Fruit fly (Drosophila melanogaster) whole organism, embryonic: Measurements from ENCODE around the gene Ilp4.
A peak's percentile ranks its signal among the peaks of the same experiment; 100 is the strongest.

Experiments
- ATbp ChIP-seq: fragments of 200-800 bp; sonication (Bioruptor generic); optimal IDR thresholded peaks from 2 replicates; lab custom pipeline; 2017; ENCODE audit warnings: missing biosample characterization, mild to moderate bottlenecking, missing genetic modification characterization, missing genetic modification reagents
- Awh ChIP-seq: fragments of 200-800 bp; sonication (Bioruptor generic); IDR thresholded peaks from 2 replicates; pipeline ENCODE4, ENCODE4 v1.3.6; 2022; ENCODE audit warnings: missing biosample characterization, missing genetic modification characterization
- CG10267 ChIP-seq: fragments of 200-800 bp; sonication (Bioruptor generic); optimal IDR thresholded peaks from 2 replicates; lab custom pipeline; 2018; ENCODE audit warnings: missing biosample characterization, mild to moderate bottlenecking, missing genetic modification characterization, moderate library complexity
- CG10366 ChIP-seq: fragments of 200-800 bp; sonication (Bioruptor generic); IDR thresholded peaks from 2 replicates; pipeline ENCODE4 v1.3.6; 2022; ENCODE audit warnings: missing biosample characterization, missing genetic modification characterization
- CG12659 ChIP-seq: fragments of 200-800 bp; sonication (Bioruptor generic); optimal IDR thresholded peaks from 3 replicates; lab custom pipeline; 2017; ENCODE audit warnings: mild to moderate bottlenecking, missing biosample characterization, missing genetic modification reagents, missing genetic modification characterization
- CG14050 ChIP-seq: fragments of 200-800 bp; sonication (Bioruptor generic); IDR thresholded peaks from 3 replicates; pipeline ENCODE4 v1.3.6; 2022; ENCODE audit warnings: missing biosample characterization, missing genetic modification characterization
- CG14710 ChIP-seq: fragments of 200-800 bp; sonication (Bioruptor generic); optimal IDR thresholded peaks from 3 replicates; lab custom pipeline; 2019; ENCODE audit warnings: missing biosample characterization, mild to moderate bottlenecking, missing genetic modification characterization, moderate library complexity
- CG14860 ChIP-seq: fragments of 200-800 bp; sonication (Bioruptor generic); IDR thresholded peaks from 3 replicates; pipeline ENCODE4 v1.3.6; 2022; ENCODE audit warnings: missing biosample characterization, missing genetic modification characterization; ENCODE audit not compliant: partially characterized antibody
- CG15514 ChIP-seq: fragments of 200-800 bp; sonication (Bioruptor generic); optimal IDR thresholded peaks from 3 replicates; lab custom pipeline; 2017; ENCODE audit warnings: missing biosample characterization, missing genetic modification characterization, mild to moderate bottlenecking, moderate library complexity, missing genetic modification reagents
- CG15601 ChIP-seq: fragments of 200-800 bp; sonication (Bioruptor generic); optimal IDR thresholded peaks from 3 replicates; lab custom pipeline; 2019; ENCODE audit warnings: missing biosample characterization, mild to moderate bottlenecking, missing genetic modification characterization, moderate library complexity
- CG17186 ChIP-seq: fragments of 200-800 bp; sonication (Bioruptor generic); optimal IDR thresholded peaks from 3 replicates; lab custom pipeline; 2017; ENCODE audit warnings: missing biosample characterization, missing genetic modification reagents, missing genetic modification characterization
- CG18764 ChIP-seq: fragments of 200-800 bp; sonication (Bioruptor generic); optimal IDR thresholded peaks from 3 replicates; lab custom pipeline; 2016; ENCODE audit warnings: missing biosample characterization, missing genetic modification characterization
- CG2120 ChIP-seq: fragments of 200-800 bp; sonication (Bioruptor generic); optimal IDR thresholded peaks from 3 replicates; lab custom pipeline; 2016; ENCODE audit warnings: missing biosample characterization, missing genetic modification characterization
- CG2129 ChIP-seq: fragments of 200-800 bp; sonication (Bioruptor generic); IDR thresholded peaks from 2 replicates; pipeline ENCODE4 v1.3.6; 2022; ENCODE audit warnings: missing biosample characterization, missing genetic modification characterization; ENCODE audit not compliant: partially characterized antibody
- CG34224 ChIP-seq: fragments of 200-800 bp; sonication (Bioruptor generic); IDR thresholded peaks from 3 replicates; pipeline ENCODE4 v1.3.6; 2022; ENCODE audit warnings: missing biosample characterization, missing genetic modification characterization; ENCODE audit not compliant: partially characterized antibody
- CG42726 ChIP-seq: fragments of 200-800 bp; sonication (Bioruptor generic); IDR thresholded peaks from 2 replicates; pipeline ENCODE4 v1.3.6; 2022; ENCODE audit warnings: missing biosample characterization, missing genetic modification characterization; ENCODE audit not compliant: partially characterized antibody
- CG5953 ChIP-seq: fragments of 200-800 bp; sonication (Bioruptor generic); IDR thresholded peaks from 2 replicates; pipeline ENCODE4 v1.3.6; 2022; ENCODE audit warnings: missing biosample characterization, missing genetic modification characterization
- CG7963 ChIP-seq: fragments of 200-800 bp; sonication (Bioruptor generic); IDR thresholded peaks from 3 replicates; pipeline ENCODE4 v1.3.6; 2022; ENCODE audit warnings: missing biosample characterization, missing genetic modification characterization; ENCODE audit not compliant: partially characterized antibody
- CG8924 ChIP-seq: fragments of 200-800 bp; optimal IDR thresholded peaks from 3 replicates; lab custom pipeline; 2019; ENCODE audit warnings: missing biosample characterization, mild to moderate bottlenecking, missing genetic modification characterization, moderate library complexity
- CG9727 ChIP-seq: fragments of 200-800 bp; sonication (Bioruptor generic); optimal IDR thresholded peaks from 3 replicates; lab custom pipeline; 2017; ENCODE audit warnings: missing biosample characterization, mild to moderate bottlenecking, missing genetic modification characterization
- CG9797 ChIP-seq: fragments of 200-800 bp; sonication (Bioruptor generic); optimal IDR thresholded peaks from 3 replicates; lab custom pipeline; 2018; ENCODE audit warnings: missing biosample characterization, mild to moderate bottlenecking, missing genetic modification characterization
- CG9932 ChIP-seq: fragments of 200-800 bp; sonication (Bioruptor generic); IDR thresholded peaks from 2 replicates; pipeline ENCODE4 v1.3.6; 2022; ENCODE audit warnings: missing biosample characterization, missing genetic modification characterization
- Dek ChIP-seq: fragments of 200-800 bp; sonication (Bioruptor generic); optimal IDR thresholded peaks from 3 replicates; lab custom pipeline; 2019; ENCODE audit warnings: missing biosample characterization, mild to moderate bottlenecking, missing genetic modification characterization, moderate library complexity
- Dll ChIP-seq: fragments of 200-800 bp; sonication (Bioruptor generic); IDR thresholded peaks from 4 replicates; pipeline ENCODE4 v1.3.6; 2022; ENCODE audit warnings: missing biosample characterization, missing genetic modification characterization; ENCODE audit not compliant: partially characterized antibody
- Dp ChIP-seq: fragments of 200-800 bp; sonication (Bioruptor generic); optimal IDR thresholded peaks from 2 replicates; lab custom pipeline; 2018; ENCODE audit warnings: missing biosample characterization, mild to moderate bottlenecking, missing genetic modification characterization, moderate library complexity
- E2f2 ChIP-seq: fragments of 200-800 bp; sonication (Bioruptor generic); IDR thresholded peaks from 2 replicates; pipeline ENCODE4 v1.3.6; 2022; ENCODE audit warnings: missing biosample characterization, missing genetic modification characterization
- HLH4C ChIP-seq: fragments of 200-800 bp; sonication (Bioruptor generic); IDR thresholded peaks from 3 replicates; pipeline ENCODE4 v1.3.6; 2022; ENCODE audit warnings: missing biosample characterization, missing genetic modification characterization; ENCODE audit not compliant: partially characterized antibody
- Hr78 ChIP-seq, 2 experiments: fragments of 200-800 bp in 1 of 2; fragments of >200 bp in 1 of 2; sonication (Bioruptor generic) in 1 of 2; optimal IDR thresholded peaks; 2 replicates each; lab custom pipeline; 2017 to 2019; ENCODE audit warnings: missing biosample characterization in 2 of 2, missing genetic modification characterization in 2 of 2, mild to moderate bottlenecking in 1 of 2, moderate library complexity in 1 of 2
- Hsf ChIP-seq: fragments of 200-800 bp; sonication (Bioruptor generic); optimal IDR thresholded peaks from 3 replicates; lab custom pipeline; 2016; ENCODE audit warnings: missing biosample characterization, missing genetic modification characterization
- MBD-R2 ChIP-seq: fragments of 200-800 bp; sonication (Bioruptor generic); IDR thresholded peaks from 2 replicates; pipeline ENCODE4 v1.3.6; 2022; ENCODE audit warnings: missing biosample characterization, missing genetic modification characterization
- Myb ChIP-seq: fragments of 200-800 bp; sonication (Bioruptor generic); optimal IDR thresholded peaks from 2 replicates; lab custom pipeline; 2016; ENCODE audit warnings: missing biosample characterization, missing genetic modification characterization
- Opbp ChIP-seq: fragments of 200-800 bp; sonication (Bioruptor generic); IDR thresholded peaks from 3 replicates; pipeline ENCODE4 v1.3.6; 2022; ENCODE audit warnings: missing biosample characterization, missing genetic modification characterization; ENCODE audit not compliant: partially characterized antibody
- Ptx1 ChIP-seq: fragments of 200-800 bp; sonication (Bioruptor generic); IDR thresholded peaks from 2 replicates; pipeline ENCODE4 v1.3.6; 2022; ENCODE audit warnings: missing biosample characterization, missing genetic modification characterization
- Rfx ChIP-seq: fragments of 200-800 bp; sonication (Bioruptor generic); IDR thresholded peaks from 2 replicates; pipeline ENCODE4 v1.3.6; 2022; ENCODE audit warnings: missing biosample characterization, missing genetic modification characterization
- Sry-β ChIP-seq: fragments of 200-800 bp; sonication (Bioruptor generic); optimal IDR thresholded peaks from 2 replicates; lab custom pipeline; 2018; ENCODE audit warnings: missing biosample characterization, mild to moderate bottlenecking, missing genetic modification characterization, moderate library complexity
- Sry-δ ChIP-seq: fragments of 200-800 bp; sonication (Bioruptor generic); optimal IDR thresholded peaks from 2 replicates; lab custom pipeline; 2016; ENCODE audit warnings: missing biosample characterization, missing genetic modification characterization
- Usf ChIP-seq: fragments of 200-800 bp; sonication (Bioruptor generic); optimal IDR thresholded peaks from 2 replicates; lab custom pipeline; 2017; ENCODE audit warnings: missing genotype, missing biosample characterization, missing genetic modification characterization
- chm ChIP-seq: fragments of 200-800 bp; sonication (Bioruptor generic); IDR thresholded peaks from 2 replicates; pipeline ENCODE4 v1.3.6; 2022; ENCODE audit warnings: missing biosample characterization, missing genetic modification characterization
- crp ChIP-seq, 2 experiments: fragments of 200-800 bp; sonication (Bioruptor generic); optimal IDR thresholded peaks; 2 replicates in 1 of 2; 3 replicates in 1 of 2; lab custom pipeline; 2017; ENCODE audit warnings: missing biosample characterization in 2 of 2, missing genetic modification characterization in 2 of 2, mild to moderate bottlenecking in 1 of 2, moderate library complexity in 1 of 2
- grau ChIP-seq: fragments of 200-800 bp; optimal IDR thresholded peaks from 3 replicates; lab custom pipeline; 2019; ENCODE audit warnings: missing biosample characterization, mild to moderate bottlenecking, missing genetic modification characterization, moderate library complexity
- inv ChIP-seq: fragments of 200-800 bp; sonication (Bioruptor generic); IDR thresholded peaks from 2 replicates; pipeline ENCODE4 v1.3.6; 2022; ENCODE audit warnings: missing biosample characterization, missing genetic modification characterization; ENCODE audit not compliant: partially characterized antibody
- jigr1 ChIP-seq: fragments of 200-800 bp; sonication (Bioruptor generic); IDR thresholded peaks from 3 replicates; pipeline ENCODE4 v1.3.6; 2022; ENCODE audit warnings: missing biosample characterization, missing genetic modification characterization
- nerfin-2 ChIP-seq: fragments of 200-800 bp; sonication (Bioruptor generic); IDR thresholded peaks from 2 replicates; pipeline ENCODE4 v1.3.6; 2022; ENCODE audit warnings: missing biosample characterization, missing genetic modification characterization; ENCODE audit not compliant: partially characterized antibody
- phol ChIP-seq: fragments of 200-800 bp; sonication (Bioruptor generic); optimal IDR thresholded peaks from 3 replicates; lab custom pipeline; 2018; ENCODE audit warnings: missing biosample characterization, mild to moderate bottlenecking, missing genetic modification characterization, moderate library complexity
- row ChIP-seq: fragments of 200-800 bp; sonication (Bioruptor generic); IDR thresholded peaks from 3 replicates; pipeline ENCODE4 v1.3.6; 2022; ENCODE audit warnings: missing biosample characterization, missing genetic modification characterization
- sd ChIP-seq: fragments of 200-800 bp; sonication (Bioruptor generic); optimal IDR thresholded peaks from 3 replicates; lab custom pipeline; 2018; ENCODE audit warnings: missing biosample characterization, mild to moderate bottlenecking, missing genetic modification characterization, moderate library complexity
- sug ChIP-seq: fragments of 200-800 bp; optimal IDR thresholded peaks from 2 replicates; lab custom pipeline; 2019; ENCODE audit warnings: missing biosample characterization, mild to moderate bottlenecking, missing genetic modification characterization, moderate library complexity
- vvl ChIP-seq: fragments of 200-800 bp; sonication (Bioruptor generic); IDR thresholded peaks from 2 replicates; pipeline ENCODE4 v1.3.6; 2022; ENCODE audit warnings: missing biosample characterization, missing genetic modification characterization

Gene Ilp4

DNA sequence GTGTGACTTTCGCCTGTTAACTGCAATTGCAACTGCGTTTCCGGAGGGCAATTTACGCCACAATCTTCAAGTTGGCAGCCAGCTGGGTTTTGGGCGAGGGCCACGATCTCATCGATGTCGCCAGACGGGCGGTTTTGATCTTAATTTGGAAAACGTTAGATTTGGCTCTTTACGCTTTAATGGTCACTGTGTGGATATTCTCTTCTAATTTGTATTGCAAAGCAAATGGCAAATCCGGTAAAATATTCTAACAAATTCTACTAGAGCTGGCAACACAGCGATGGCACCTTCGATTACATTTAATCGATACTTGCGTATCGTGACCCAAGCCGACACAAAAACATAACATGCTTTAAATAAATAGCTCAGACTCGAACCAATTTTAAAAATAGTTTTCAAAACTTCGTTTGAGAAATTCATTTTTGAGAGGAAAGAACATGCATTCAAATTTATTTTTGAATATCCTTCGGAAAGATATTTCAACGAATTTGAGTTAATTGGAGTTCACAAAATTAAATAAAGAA lies 32.5 kb upstream of the Ilp4 start, which contains the start of gene I-2 (continued):
- TF ChIP-seq Ptx1 (GFP tag; lab: Robert Waterston, UW) (no peak), vvl (GFP tag; lab: Robert Waterston, UW) (peak; percentile 29; the same call in 1 of the 2 replicates), CG9797 (GFP tag; lab: Kevin White, UChicago) (peak; percentile 31), Dp (GFP tag; lab: Kevin White, UChicago) (peak; percentile 28), Usf (GFP tag; lab: Kevin White, UChicago) (no peak), CG14710 (tag; lab: Kevin White, UChicago) (peak; percentile 59), CG17186 (GFP tag; lab: Kevin White, UChicago) (peak; percentile 90), Hr78 (GFP tag; optimal IDR thresholded peaks at IDR 0.05; lab: Kevin White, UChicago) (peak in 1 of 2 experiments; percentile 13), CG14860 (peak; percentile 72), Dek (peak; percentile 10), row (GFP tag; lab: Robert Waterston, UW) (peak; percentile 91), CG34224 (GFP tag; lab: Robert Waterston, UW) (peak; percentile 82), Sry-β (GFP tag; lab: Kevin White, UChicago) (peak; percentile 1), CG12659 (GFP tag; lab: Kevin White, UChicago) (peak; percentile 61), CG42726 (GFP tag; lab: Robert Waterston, UW) (peak; percentile 79), CG14050 (no peak), CG18764 (GFP tag; lab: Kevin White, UChicago) (no peak), CG15514 (GFP tag; lab: Kevin White, UChicago) (peak; percentile 60), CG10366 (peak; percentile 19; the same call in 1 of the 2 replicates), CG8924 (peak; percentile 10), grau (tag; lab: Kevin White, UChicago) (peak; percentile 34), MBD-R2 (peak; percentile 84), sug (peak; percentile 39), sd (tag; lab: Kevin White, UChicago) (peak; percentile 55), CG7963 (GFP tag; lab: Robert Waterston, UW) (peak; percentile 52; the same call in 2 of the 3 replicates), Sry-δ (GFP tag; lab: Kevin White, UChicago) (peak; percentile 98), Hsf (GFP tag; lab: Kevin White, UChicago) (peak; percentile 39), inv (GFP tag; lab: Robert Waterston, UW) (peak; percentile 63), ATbp (GFP tag; lab: Kevin White, UChicago) (no peak), CG5953 (GFP tag; lab: Robert Waterston, UW) (no peak), CG2120 (GFP tag; lab: Kevin White, UChicago) (peak; percentile 54), crp (GFP tag; optimal IDR thresholded peaks at IDR 0.05; lab: Kevin White, UChicago) (peak in 1 of 2 experiments; percentile 41), E2f2 (GFP tag; lab: Robert Waterston, UW) (peak; percentile 45; the same call in 1 of the 2 replicates), CG10267 (peak; percentile 43), chm (0 out of 2 replicates have a peak, but pooled peaks have one; percentile 28), CG15601 (tag; lab: Kevin White, UChicago) (peak; percentile 44), CG9727 (GFP tag; lab: Kevin White, UChicago) (no peak), nerfin-2 (GFP tag; lab: Robert Waterston, UW) (peak; percentile 77), jigr1 (peak; percentile 30; the same call in 1 of the 3 replicates), Opbp (peak; percentile 84), Dll (GFP tag; lab: Robert Waterston, UW) (peak; percentile 87), Rfx (GFP tag; lab: Robert Waterston, UW) (peak; percentile 32; the same call in 1 of the 2 replicates), CG2129 (GFP tag; lab: Robert Waterston, UW) (peak; percentile 60), CG9932 (peak; percentile 70), HLH4C (GFP tag; lab: Robert Waterston, UW) (peak; percentile 81), phol (peak; percentile 31), Myb (peak; percentile 49), Awh (GFP tag; lab: Robert Waterston, UW) (no peak)
